Worm (Caenorhabditis elegans) whole organism, L1 larva: Measurements from ENCODE around the gene R12H7.4.

ENCODE experiments used
- C34B4.2 ChIP-seq: sonication (generic microtip); optimal IDR thresholded peaks from 2 replicates; lab custom pipeline; 2017; ENCODE audit warnings: mild to moderate bottlenecking, missing genetic modification characterization, missing compliant biosample characterization
- F16B12.6 ChIP-seq: fragments of 150-350 bp; optimal IDR thresholded peaks from 2 replicates; lab custom pipeline; 2014; ENCODE audit warnings: missing biosample characterization, missing genetic modification characterization
- Y116A8C.19 ChIP-seq: sonication (generic microtip); optimal IDR thresholded peaks from 2 replicates; lab custom pipeline; 2016; ENCODE audit warnings: missing compliant biosample characterization, missing genetic modification characterization, borderline replicate concordance
- ama-1 ChIP-seq: fragments of 150-350 bp; optimal IDR thresholded peaks from 2 replicates; lab custom pipeline; 2014
- blmp-1 ChIP-seq: fragments of 150-350 bp; optimal IDR thresholded peaks from 2 replicates; lab custom pipeline; 2014; ENCODE audit warnings: missing biosample characterization, missing genetic modification characterization
- ces-1 ChIP-seq: fragments of 150-350 bp; optimal IDR thresholded peaks from 2 replicates; lab custom pipeline; 2014; ENCODE audit warnings: missing biosample characterization, missing genetic modification reagents, missing genetic modification characterization
- dpl-1 ChIP-seq, 3 experiments: fragments of 150-350 bp in 2 of 3; sonication (generic microtip) in 1 of 3; optimal IDR thresholded peaks; 2 replicates each; lab custom pipeline; 2014 to 2017; ENCODE audit warnings: missing biosample characterization in 3 of 3, missing genetic modification characterization in 3 of 3, missing genetic modification reagents in 3 of 3
- dsc-1 ChIP-seq: sonication (generic microtip); optimal IDR thresholded peaks from 2 replicates; lab custom pipeline; 2016; ENCODE audit warnings: mild to moderate bottlenecking, missing genetic modification characterization, missing compliant biosample characterization
- efl-3 ChIP-seq: fragments of 200-800 bp; sonication (Bioruptor generic); optimal IDR thresholded peaks from 2 replicates; lab custom pipeline; 2018; ENCODE audit warnings: mild to moderate bottlenecking, missing genetic modification characterization, missing compliant biosample characterization
- elt-3 ChIP-seq, 6 experiments: fragments of 150-350 bp in 1 of 6; sonication (generic microtip); optimal IDR thresholded peaks; 2 replicates each; lab custom pipeline; 2017 to 2018; ENCODE audit warnings: missing biosample characterization in 6 of 6, missing genetic modification characterization in 6 of 6, inconsistent platforms in 1 of 6
- ets-5 ChIP-seq: fragments of 200-800 bp; sonication (Bioruptor generic); IDR thresholded peaks from 2 replicates; pipeline ENCODE4 v1.3.6; 2022; ENCODE audit warnings: missing genetic modification characterization, missing compliant biosample characterization
- fkh-10 ChIP-seq: sonication (generic microtip); optimal IDR thresholded peaks from 2 replicates; lab custom pipeline; 2017; ENCODE audit warnings: missing biosample characterization, missing genetic modification reagents, missing genetic modification characterization
- fos-1 ChIP-seq: fragments of 150-350 bp; optimal IDR thresholded peaks from 2 replicates; lab custom pipeline; 2014; ENCODE audit warnings: missing biosample characterization, missing genetic modification characterization
- grh-1 ChIP-seq: fragments of 200-800 bp; sonication (Bioruptor generic); IDR thresholded peaks from 2 replicates; pipeline ENCODE4 v1.3.6; 2022; ENCODE audit warnings: missing genetic modification reagents, missing genetic modification characterization, missing compliant biosample characterization
- hlh-17 ChIP-seq: fragments of 200-800 bp; sonication (Bioruptor generic); optimal IDR thresholded peaks from 2 replicates; lab custom pipeline; 2018; ENCODE audit warnings: missing genetic modification characterization, mild to moderate bottlenecking, missing compliant biosample characterization, moderate library complexity, borderline replicate concordance
- hlh-4 ChIP-seq: sonication (generic microtip); optimal IDR thresholded peaks from 2 replicates; lab custom pipeline; 2016; ENCODE audit warnings: mild to moderate bottlenecking, missing genetic modification characterization, missing compliant biosample characterization
- isw-1 ChIP-seq: fragments of 200-800 bp; sonication (Bioruptor generic); IDR thresholded peaks from 2 replicates; pipeline ENCODE4 v1.3.6; 2022; ENCODE audit warnings: missing genetic modification characterization, missing compliant biosample characterization
- lin-14 ChIP-seq: fragments of 200-800 bp; sonication (Bioruptor generic); optimal IDR thresholded peaks from 2 replicates; lab custom pipeline; 2018; ENCODE audit warnings: mild to moderate bottlenecking, missing genetic modification characterization, moderate library complexity, missing compliant biosample characterization
- lin-35 ChIP-seq, 2 experiments: fragments of 150-350 bp; optimal IDR thresholded peaks; 2 replicates each; lab custom pipeline; 2014; ENCODE audit warnings: missing biosample characterization in 2 of 2, missing genetic modification characterization in 2 of 2, missing genetic modification reagents in 2 of 2
- lin-39 ChIP-seq: fragments of 150-350 bp; optimal IDR thresholded peaks from 2 replicates; lab custom pipeline; 2014; ENCODE audit warnings: missing biosample characterization, missing genetic modification reagents, missing genetic modification characterization
- lir-3 ChIP-seq: sonication (generic microtip); optimal IDR thresholded peaks from 2 replicates; lab custom pipeline; 2016; ENCODE audit warnings: mild to moderate bottlenecking, missing genetic modification characterization, moderate library complexity, missing compliant biosample characterization; ENCODE audit not compliant: poor library complexity
- mab-9 ChIP-seq: fragments of 200-800 bp; sonication (Bioruptor generic); IDR thresholded peaks from 2 replicates; pipeline ENCODE4 v1.3.6; 2022; ENCODE audit warnings: missing genetic modification reagents, missing genetic modification characterization, missing compliant biosample characterization
- mef-2 ChIP-seq: fragments of 150-350 bp; optimal IDR thresholded peaks from 2 replicates; lab custom pipeline; 2014; ENCODE audit warnings: missing biosample characterization, missing genetic modification characterization
- mep-1 ChIP-seq: fragments of 150-350 bp; optimal IDR thresholded peaks from 2 replicates; lab custom pipeline; 2014; ENCODE audit warnings: missing biosample characterization, missing genetic modification characterization
- nhr-20 ChIP-seq: sonication (generic microtip); optimal IDR thresholded peaks from 2 replicates; lab custom pipeline; 2016; ENCODE audit warnings: mild to moderate bottlenecking, missing genetic modification characterization, missing compliant biosample characterization
- nhr-47 ChIP-seq: sonication (generic microtip); optimal IDR thresholded peaks from 2 replicates; lab custom pipeline; 2016; ENCODE audit warnings: mild to moderate bottlenecking, missing genetic modification characterization, moderate library complexity, missing compliant biosample characterization
- nhr-71 ChIP-seq: sonication (generic microtip); optimal IDR thresholded peaks from 2 replicates; lab custom pipeline; 2016; ENCODE audit warnings: mild to moderate bottlenecking, missing genetic modification characterization, moderate library complexity, missing compliant biosample characterization
- pag-3 ChIP-seq: sonication (generic microtip); optimal IDR thresholded peaks from 2 replicates; lab custom pipeline; 2017; ENCODE audit warnings: missing genetic modification characterization, mild to moderate bottlenecking, missing compliant biosample characterization, antibody characterized with exemption, borderline replicate concordance; ENCODE audit not compliant: insufficient read depth
- pax-3 ChIP-seq: fragments of 200-800 bp; sonication (Bioruptor generic); optimal IDR thresholded peaks from 2 replicates; lab custom pipeline; 2018; ENCODE audit warnings: mild to moderate bottlenecking, missing genetic modification characterization, moderate library complexity, missing compliant biosample characterization
- snu-23 ChIP-seq: sonication (generic microtip); optimal IDR thresholded peaks from 2 replicates; lab custom pipeline; 2016; ENCODE audit warnings: missing genetic modification characterization, missing compliant biosample characterization
- swsn-7 ChIP-seq: sonication (generic microtip); optimal IDR thresholded peaks from 2 replicates; lab custom pipeline; 2016; ENCODE audit warnings: missing genetic modification characterization, missing compliant biosample characterization
- tbx-2 ChIP-seq: sonication (generic microtip); optimal IDR thresholded peaks from 2 replicates; lab custom pipeline; 2016; ENCODE audit warnings: missing genetic modification characterization, missing compliant biosample characterization
- tlp-1 ChIP-seq: fragments of 150-350 bp; optimal IDR thresholded peaks from 2 replicates; lab custom pipeline; 2014; ENCODE audit warnings: missing biosample characterization, missing genetic modification characterization
- xbp-1 ChIP-seq: sonication (generic microtip); optimal IDR thresholded peaks from 2 replicates; lab custom pipeline; 2016; ENCODE audit warnings: missing genetic modification characterization, missing compliant biosample characterization
- ztf-11 ChIP-seq, 2 experiments: sonication (generic microtip); optimal IDR thresholded peaks; 2 replicates each; lab custom pipeline; 2016 to 2017; ENCODE audit warnings: missing genetic modification characterization in 2 of 2, missing biosample characterization in 1 of 2, missing compliant biosample characterization in 1 of 2

R12H7.4 gene

DNA sequence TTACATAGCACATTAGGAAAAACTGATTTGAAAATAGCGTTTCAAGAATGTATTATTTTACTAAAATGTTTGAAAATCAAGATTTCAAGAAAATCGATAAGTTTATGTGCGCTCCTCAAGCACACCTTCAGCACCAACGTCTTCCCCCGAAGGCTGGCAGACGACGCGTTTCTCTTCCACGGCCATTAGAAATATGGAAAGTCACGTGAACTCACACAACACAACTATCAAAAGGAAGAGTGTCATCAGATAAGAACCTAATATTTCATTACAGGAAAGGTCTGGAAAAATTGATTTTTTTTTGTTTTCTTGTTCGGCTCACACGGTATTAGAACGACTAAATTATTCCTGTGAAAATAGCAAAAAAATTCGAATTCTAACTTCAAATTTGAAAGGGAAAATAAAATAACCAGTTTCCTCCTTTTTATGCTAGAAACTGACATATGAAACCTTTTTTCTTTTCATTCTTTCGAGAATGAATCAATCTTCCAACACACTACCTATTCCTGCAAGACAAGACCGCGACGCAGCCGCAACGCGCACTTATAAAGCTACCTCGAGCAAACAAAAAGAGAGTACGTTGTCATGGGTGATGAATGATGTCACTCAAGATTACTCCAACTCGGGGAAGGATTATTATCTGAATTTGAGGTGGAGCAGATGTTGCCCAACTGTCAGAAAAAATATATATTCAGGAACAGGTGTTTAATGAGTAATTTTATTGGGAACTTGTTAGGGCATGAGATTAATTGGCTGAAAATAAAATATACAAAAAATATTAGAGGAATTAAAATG, 8.4 kb downstream of the R12H7.4 start (continued):
- TF ChIP-seq mab-9 (GFP tag; lab: Robert Waterston, UW) = no peak
- peak; percentile 16 for TF ChIP-seq nhr-20 (tag; lab: Kevin White, UChicago)
- TF ChIP-seq, all 84 proteins: peak for 25

DNA sequence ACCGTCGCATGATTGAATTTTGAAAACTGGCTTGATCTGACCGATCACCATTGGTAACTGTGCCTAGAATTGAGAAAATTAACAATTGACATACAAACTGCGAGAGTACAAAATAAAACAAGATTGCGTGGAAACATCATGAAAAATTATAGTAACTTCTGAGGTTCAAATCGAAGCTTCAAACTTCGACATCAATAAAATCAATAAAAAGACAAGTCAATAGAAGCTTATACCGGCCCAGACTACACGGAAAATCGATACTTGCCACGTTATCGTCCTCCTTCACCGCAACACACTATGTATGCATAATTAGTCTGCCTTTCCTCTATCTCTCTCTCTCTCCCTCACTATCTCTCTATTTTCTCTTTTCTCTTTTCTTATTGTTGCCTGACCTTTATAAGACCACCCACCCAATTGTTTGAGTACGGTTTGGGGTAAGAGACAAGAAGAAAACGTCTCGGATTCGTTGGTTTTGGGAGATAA, 9.8 kb downstream of the R12H7.4 start, which contains the start of gene skr-21:
TSS of gene skr-21 (minus strand) at position 51 of the 483 bp plus-strand sequence.
- TF ChIP-seq nhr-47 (tag; lab: Kevin White, UChicago) = no peak
- peak; percentile 46 for TF ChIP-seq mep-1 (tag; lab: Kevin White, UChicago)
- peak; percentile 76 for TF ChIP-seq blmp-1 (tag; lab: Kevin White, UChicago)
- peak; percentile 6 for TF ChIP-seq lin-14 (GFP tag; lab: Kevin White, UChicago)
- no peak for TF ChIP-seq tlp-1 (tag; lab: Kevin White, UChicago)

DNA sequence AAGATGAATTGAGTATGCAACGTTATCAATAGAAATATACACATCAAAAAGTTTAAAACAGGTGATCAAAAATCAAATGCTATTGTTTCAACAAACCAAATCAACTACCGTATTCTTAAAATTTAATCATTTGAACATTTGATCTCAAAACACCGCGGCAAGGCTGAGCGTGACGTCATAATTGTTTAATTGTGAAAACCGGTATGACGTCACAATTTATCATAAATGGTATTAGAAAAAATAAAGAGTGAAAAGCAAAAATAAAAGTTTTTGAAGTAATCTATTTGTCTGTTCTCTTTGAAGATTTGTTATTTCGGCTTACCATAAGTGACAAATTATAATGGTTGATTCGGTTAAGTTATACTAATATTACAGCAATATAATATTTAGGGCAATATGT, 10.9 kb downstream of the R12H7.4 start:
- TF ChIP-seq pax-3 (no peak), Y116A8C.19 (no peak), nhr-71 (tag; lab: Kevin White, UChicago) (no peak), ztf-11 (tag; optimal IDR thresholded peaks at IDR 0.05; lab: Kevin White, UChicago) (no peak), ets-5 (GFP tag; lab: Robert Waterston, UW) (no peak), tbx-2 (tag; lab: Kevin White, UChicago) (no peak), mab-9 (GFP tag; lab: Robert Waterston, UW) (no peak), lin-14 (GFP tag; lab: Kevin White, UChicago) (no peak), xbp-1 (tag; lab: Kevin White, UChicago) (no peak), ces-1 (GFP tag; lab: Kevin White, UChicago) (no peak), fkh-10 (no peak), fos-1 (tag; lab: Kevin White, UChicago) (no peak), hlh-4 (no peak)
- TF ChIP-seq, all 84 proteins: peak for 0

DNA sequence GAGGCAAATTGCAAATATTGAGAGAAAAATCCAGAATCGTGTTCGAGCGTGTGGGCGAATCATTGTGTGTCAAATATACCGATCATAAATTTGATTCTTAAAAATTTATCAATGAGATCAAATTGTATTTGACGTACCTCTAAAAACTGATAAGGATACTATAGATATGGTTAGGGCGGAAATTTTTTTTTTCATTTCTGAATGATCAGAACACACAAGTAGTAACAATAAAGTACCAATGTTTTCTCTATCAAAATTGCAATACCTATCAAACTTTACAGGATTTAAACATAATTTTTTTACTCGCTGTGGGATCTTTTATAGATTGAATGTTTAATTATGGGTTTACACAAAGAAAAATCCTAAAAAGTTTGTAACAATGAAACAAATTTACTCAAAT, 15.4 kb downstream of the R12H7.4 start, which contains the start of gene bgnt-1.5:
TSS of gene bgnt-1.5 (minus strand) at position 101 of the 400 bp plus-strand sequence.
- TF ChIP-seq dsc-1 (no peak), isw-1 (GFP tag; lab: Robert Waterston, UW) (no peak), F16B12.6 (tag; lab: Kevin White, UChicago) (no peak), grh-1 (GFP tag; lab: Robert Waterston, UW) (no peak), lin-39 (tag; lab: Kevin White, UChicago) (no peak), hlh-17 (GFP tag; lab: Kevin White, UChicago) (no peak), dpl-1 (GFP tag; optimal IDR thresholded peaks at IDR 0.05; lab: Kevin White, UChicago) (no peak), ama-1 (lab: Kevin White, UChicago) (no peak), snu-23 (GFP tag; lab: Kevin White, UChicago) (no peak), swsn-7 (no peak), efl-3 (GFP tag; lab: Kevin White, UChicago) (no peak), mef-2 (tag; lab: Kevin White, UChicago) (no peak), lin-35 (GFP tag; optimal IDR thresholded peaks at IDR 0.05; lab: Kevin White, UChicago) (no peak), pax-3 (no peak), pag-3 (no peak), C34B4.2 (tag; lab: Kevin White, UChicago) (no peak), lir-3 (tag; lab: Kevin White, UChicago) (no peak), elt-3 (tag; optimal IDR thresholded peaks at IDR 0.05; lab: Kevin White, UChicago) (no peak)
- TF ChIP-seq, all 84 proteins: peak for 0
